Fruit fly (Drosophila melanogaster) whole organism, embryonic: Measurements from ENCODE around the gene CG9393.

Experiments
- Abd-B ChIP-seq: fragments of 200-800 bp; sonication (Bioruptor generic); optimal IDR thresholded peaks from 2 replicates; lab custom pipeline; 2018; ENCODE audit warnings: missing biosample characterization, mild to moderate bottlenecking, missing genetic modification characterization, moderate library complexity
- Atf3 ChIP-seq: fragments of 200-800 bp; sonication (Bioruptor generic); optimal IDR thresholded peaks from 3 replicates; lab custom pipeline; 2016; ENCODE audit warnings: missing biosample characterization, missing genetic modification characterization
- BEAF-32 ChIP-seq: fragments of 200-800 bp; sonication (Bioruptor generic); optimal IDR thresholded peaks from 3 replicates; lab custom pipeline; 2017; ENCODE audit warnings: missing biosample characterization, missing genetic modification characterization, mild to moderate bottlenecking, moderate library complexity, missing genetic modification reagents
- Blimp-1 ChIP-seq: fragments of 200-800 bp; sonication (Bioruptor generic); optimal IDR thresholded peaks from 3 replicates; lab custom pipeline; 2018; ENCODE audit warnings: missing biosample characterization, missing genetic modification characterization, mild to moderate bottlenecking, moderate library complexity, missing genetic modification reagents
- CG11085 ChIP-seq: fragments of 200-800 bp; sonication (Bioruptor generic); IDR thresholded peaks from 2 replicates; pipeline ENCODE4 v1.3.6; 2022; ENCODE audit warnings: missing biosample characterization, missing genetic modification characterization
- CG12155 ChIP-seq: fragments of 200-800 bp; sonication (Bioruptor generic); optimal IDR thresholded peaks from 3 replicates; lab custom pipeline; 2016; ENCODE audit warnings: missing biosample characterization, missing genetic modification characterization
- CG15011 ChIP-seq: fragments of 200-800 bp; sonication (Bioruptor generic); optimal IDR thresholded peaks from 3 replicates; lab custom pipeline; 2018; ENCODE audit warnings: missing biosample characterization, mild to moderate bottlenecking, missing genetic modification characterization
- CG15514 ChIP-seq: fragments of 200-800 bp; sonication (Bioruptor generic); optimal IDR thresholded peaks from 3 replicates; lab custom pipeline; 2017; ENCODE audit warnings: missing biosample characterization, missing genetic modification characterization, mild to moderate bottlenecking, moderate library complexity, missing genetic modification reagents
- CG1603 ChIP-seq: fragments of 200-800 bp; sonication (Bioruptor generic); optimal IDR thresholded peaks from 2 replicates; lab custom pipeline; 2019; ENCODE audit warnings: missing biosample characterization, mild to moderate bottlenecking, missing genetic modification characterization, moderate library complexity
- CG17568 ChIP-seq: fragments of 200-800 bp; sonication (Bioruptor generic); optimal IDR thresholded peaks from 2 replicates; lab custom pipeline; 2018; ENCODE audit warnings: missing biosample characterization, mild to moderate bottlenecking, missing genetic modification characterization, moderate library complexity
- CG17802 ChIP-seq: fragments of 200-800 bp; sonication (Bioruptor generic); optimal IDR thresholded peaks from 2 replicates; lab custom pipeline; 2018; ENCODE audit warnings: missing biosample characterization, mild to moderate bottlenecking, missing genetic modification characterization, moderate library complexity
- CG4854 ChIP-seq: fragments of 200-800 bp; sonication (Bioruptor generic); optimal IDR thresholded peaks from 2 replicates; lab custom pipeline; 2016; ENCODE audit warnings: missing biosample characterization, missing genetic modification characterization, inconsistent platforms
- CG8281 ChIP-seq: fragments of 200-800 bp; sonication (Bioruptor generic); optimal IDR thresholded peaks from 2 replicates; lab custom pipeline; 2018; ENCODE audit warnings: missing biosample characterization, mild to moderate bottlenecking, missing genetic modification characterization, moderate library complexity
- Dfd ChIP-seq, 2 experiments: fragments of >200 bp; optimal IDR thresholded peaks; 2 replicates each; lab custom pipeline; 2017; ENCODE audit warnings: missing biosample characterization in 2 of 2, missing genetic modification characterization in 2 of 2
- Doc2 ChIP-seq: fragments of 200-800 bp; sonication (Bioruptor generic); IDR thresholded peaks from 2 replicates; pipeline ENCODE4 v1.3.6; 2022; ENCODE audit warnings: missing biosample characterization, missing genetic modification characterization
- ERR ChIP-seq: fragments of 200-800 bp; sonication (Bioruptor generic); optimal IDR thresholded peaks from 2 replicates; lab custom pipeline; 2016; ENCODE audit warnings: missing biosample characterization, missing genetic modification characterization
- Hr39 ChIP-seq: fragments of >200 bp; optimal IDR thresholded peaks from 2 replicates; lab custom pipeline; 2017
- Hr78 ChIP-seq, 2 experiments: fragments of 200-800 bp in 1 of 2; fragments of >200 bp in 1 of 2; sonication (Bioruptor generic) in 1 of 2; optimal IDR thresholded peaks; 2 replicates each; lab custom pipeline; 2017 to 2019; ENCODE audit warnings: missing biosample characterization in 2 of 2, missing genetic modification characterization in 2 of 2, mild to moderate bottlenecking in 1 of 2, moderate library complexity in 1 of 2
- MBD-R2 ChIP-seq: fragments of 200-800 bp; sonication (Bioruptor generic); IDR thresholded peaks from 2 replicates; pipeline ENCODE4 v1.3.6; 2022; ENCODE audit warnings: missing biosample characterization, missing genetic modification characterization
- Rfx ChIP-seq: fragments of 200-800 bp; sonication (Bioruptor generic); IDR thresholded peaks from 2 replicates; pipeline ENCODE4 v1.3.6; 2022; ENCODE audit warnings: missing biosample characterization, missing genetic modification characterization
- bcd ChIP-seq: fragments of 200-800 bp; sonication (Bioruptor generic); optimal IDR thresholded peaks from 2 replicates; lab custom pipeline; 2017; ENCODE audit warnings: missing biosample characterization, mild to moderate bottlenecking, missing genetic modification characterization
- br ChIP-seq: fragments of >200 bp; optimal IDR thresholded peaks from 2 replicates; lab custom pipeline; 2017
- corto ChIP-seq: fragments of 200-800 bp; sonication (Bioruptor generic); optimal IDR thresholded peaks from 2 replicates; lab custom pipeline; 2016; ENCODE audit warnings: missing biosample characterization, mild to moderate bottlenecking, missing genetic modification characterization, moderate library complexity
- croc ChIP-seq: fragments of 200-800 bp; sonication (Bioruptor generic); conservative IDR thresholded peaks from 3 replicates; pipeline ENCODE4 v1.3.6; 2022; ENCODE audit warnings: missing biosample characterization, missing genetic modification characterization
- dati ChIP-seq: fragments of 200-800 bp; sonication (Bioruptor generic); IDR thresholded peaks from 2 replicates; pipeline ENCODE4 v1.3.6; 2022; ENCODE audit warnings: missing biosample characterization, missing genetic modification characterization
- dimm ChIP-seq: fragments of 200-800 bp; sonication (Bioruptor generic); IDR thresholded peaks from 2 replicates; pipeline ENCODE4 v1.3.6; 2022; ENCODE audit warnings: missing biosample characterization, missing genetic modification characterization
- dm ChIP-seq: fragments of 200-800 bp; sonication (Bioruptor generic); optimal IDR thresholded peaks from 3 replicates; lab custom pipeline; 2016; ENCODE audit warnings: missing biosample characterization, missing genetic modification characterization
- ftz-f1 ChIP-seq: fragments of 200-800 bp; sonication (Bioruptor generic); optimal IDR thresholded peaks from 2 replicates; lab custom pipeline; 2016; ENCODE audit warnings: missing biosample characterization, missing genetic modification characterization
- grn ChIP-seq: fragments of 200-800 bp; sonication (Bioruptor generic); optimal IDR thresholded peaks from 3 replicates; lab custom pipeline; 2017; ENCODE audit warnings: missing biosample characterization, missing genetic modification characterization
- gt ChIP-seq: fragments of 200-800 bp; sonication (Bioruptor generic); IDR thresholded peaks from 2 replicates; pipeline ENCODE4 v1.3.6; 2022; ENCODE audit warnings: missing biosample characterization, missing genetic modification characterization
- knrl ChIP-seq: fragments of 200-800 bp; sonication (Bioruptor generic); IDR thresholded peaks from 3 replicates; pipeline ENCODE4 v1.3.6; 2022; ENCODE audit warnings: missing biosample characterization, missing genetic modification characterization; ENCODE audit not compliant: partially characterized antibody
- mirr ChIP-seq: fragments of 200-800 bp; sonication (Bioruptor generic); optimal IDR thresholded peaks from 3 replicates; lab custom pipeline; 2018; ENCODE audit warnings: missing biosample characterization, mild to moderate bottlenecking, missing genetic modification characterization
- nom ChIP-seq: fragments of 200-800 bp; sonication (Bioruptor generic); optimal IDR thresholded peaks from 2 replicates; lab custom pipeline; 2017; ENCODE audit warnings: missing biosample characterization, missing genetic modification characterization, mild to moderate bottlenecking, moderate library complexity, missing genetic modification reagents
- oc ChIP-seq: fragments of 200-800 bp; sonication (Bioruptor generic); optimal IDR thresholded peaks from 2 replicates; lab custom pipeline; 2018; ENCODE audit warnings: missing biosample characterization, mild to moderate bottlenecking, missing genetic modification characterization, moderate library complexity
- peb ChIP-seq: fragments of 200-800 bp; sonication (Bioruptor generic); IDR thresholded peaks from 2 replicates; pipeline ENCODE4 v1.3.6; 2022; ENCODE audit warnings: missing biosample characterization, missing genetic modification characterization
- phol ChIP-seq: fragments of 200-800 bp; sonication (Bioruptor generic); optimal IDR thresholded peaks from 3 replicates; lab custom pipeline; 2018; ENCODE audit warnings: missing biosample characterization, mild to moderate bottlenecking, missing genetic modification characterization, moderate library complexity
- pita ChIP-seq: fragments of 200-800 bp; sonication (Bioruptor generic); optimal IDR thresholded peaks from 2 replicates; lab custom pipeline; 2017; ENCODE audit warnings: missing biosample characterization, mild to moderate bottlenecking, missing genetic modification characterization
- rib ChIP-seq: fragments of 200-800 bp; sonication (Bioruptor generic); IDR thresholded peaks from 2 replicates; pipeline ENCODE4 v1.3.6; 2022; ENCODE audit warnings: missing biosample characterization, missing genetic modification characterization
- ro ChIP-seq: fragments of 200-800 bp; sonication (Bioruptor generic); IDR thresholded peaks from 2 replicates; pipeline ENCODE4 v1.3.6; 2022; ENCODE audit warnings: missing biosample characterization, missing genetic modification characterization
- row ChIP-seq: fragments of 200-800 bp; sonication (Bioruptor generic); IDR thresholded peaks from 3 replicates; pipeline ENCODE4 v1.3.6; 2022; ENCODE audit warnings: missing biosample characterization, missing genetic modification characterization
- sens-2 ChIP-seq: fragments of 200-800 bp; sonication (Bioruptor generic); IDR thresholded peaks from 2 replicates; pipeline ENCODE4 v1.3.6; 2022; ENCODE audit warnings: missing biosample characterization, missing genetic modification characterization
- seq ChIP-seq: fragments of 200-800 bp; sonication (Bioruptor generic); IDR thresholded peaks from 2 replicates; pipeline ENCODE4 v1.3.6; 2022; ENCODE audit warnings: missing biosample characterization, missing genetic modification characterization
- tna ChIP-seq: fragments of 200-800 bp; sonication (Bioruptor generic); IDR thresholded peaks from 2 replicates; pipeline ENCODE4 v1.3.6; 2022; ENCODE audit warnings: missing biosample characterization, missing genetic modification characterization; ENCODE audit not compliant: partially characterized antibody
- trh ChIP-seq: fragments of 200-800 bp; sonication (Bioruptor generic); optimal IDR thresholded peaks from 2 replicates; lab custom pipeline; 2016; ENCODE audit warnings: missing biosample characterization, missing genetic modification characterization
- twi ChIP-seq: fragments of 200-800 bp; optimal IDR thresholded peaks from 2 replicates; lab custom pipeline; 2019; ENCODE audit warnings: missing biosample characterization, mild to moderate bottlenecking, missing genetic modification characterization, moderate library complexity
- wdn ChIP-seq: fragments of 200-800 bp; sonication (Bioruptor generic); IDR thresholded peaks from 2 replicates; pipeline ENCODE4 v1.3.6; 2022; ENCODE audit warnings: missing biosample characterization, missing genetic modification characterization
- wek ChIP-seq: fragments of 200-800 bp; sonication (Bioruptor generic); optimal IDR thresholded peaks from 3 replicates; lab custom pipeline; 2018; ENCODE audit warnings: missing biosample characterization, mild to moderate bottlenecking, missing genetic modification characterization, moderate library complexity
- z ChIP-seq: fragments of 200-800 bp; sonication (Bioruptor generic); IDR thresholded peaks from 3 replicates; pipeline ENCODE4 v1.3.6; 2022; ENCODE audit warnings: missing biosample characterization, missing genetic modification characterization

Gene CG9393

dm6 chr3R:9533181-9534124 lies 30.0 kb downstream of the CG9393 start (continued):
- peak; percentile 11 for TF ChIP-seq BEAF-32 (GFP tag; lab: Kevin White, UChicago)
- peak; percentile 96 for TF ChIP-seq phol
- TF ChIP-seq twi = peak; percentile 87
- TF ChIP-seq bcd (GFP tag; lab: Kevin White, UChicago) = peak; percentile 97
- TF ChIP-seq CG11085 (GFP tag; lab: Robert Waterston, UW) = peak; percentile 80
- TF ChIP-seq Dfd (GFP tag; optimal IDR thresholded peaks at IDR 0.05; lab: Kevin White, UChicago) = peak in 1 of 2 experiments; percentile 83
- TF ChIP-seq CG4854 (GFP tag; lab: Kevin White, UChicago) = peak; percentile 93
- TF ChIP-seq oc = peak; percentile 62
- peak; percentile 72 for TF ChIP-seq Doc2 (GFP tag; lab: Robert Waterston, UW)
- TF ChIP-seq dati (GFP tag; lab: Robert Waterston, UW) = peak; percentile 41; the same call in 1 of the 2 replicates
- TF ChIP-seq ro (GFP tag; lab: Robert Waterston, UW) = peak; percentile 82; the same call in 1 of the 2 replicates
- TF ChIP-seq sens-2 (GFP tag; lab: Robert Waterston, UW) = peak; percentile 33; the same call in 1 of the 2 replicates
- peak; percentile 93 for TF ChIP-seq CG12155 (GFP tag; lab: Kevin White, UChicago)
- peak; percentile 40 for TF ChIP-seq dimm (GFP tag; lab: Robert Waterston, UW)
- peak; percentile 93 for TF ChIP-seq Rfx
- peak; percentile 48; the same call in 1 of the 2 replicates for TF ChIP-seq gt (GFP tag; lab: Robert Waterston, UW)
- TF ChIP-seq rib = no peak; the same call in 1 of the 2 replicates
- no peak for TF ChIP-seq pita (GFP tag; lab: Kevin White, UChicago)
- peak; percentile 84 for TF ChIP-seq wdn (GFP tag; lab: Robert Waterston, UW)
- peak; percentile 89 for TF ChIP-seq trh (GFP tag; lab: Kevin White, UChicago)
- TF ChIP-seq ERR = peak; percentile 86
- peak; percentile 98 for TF ChIP-seq CG15011 (GFP tag; lab: Kevin White, UChicago)
- TF ChIP-seq z (GFP tag; lab: Robert Waterston, UW) = 0 out of 3 replicates have a peak, but pooled peaks have one; percentile 5
- TF ChIP-seq Blimp-1 (GFP tag; lab: Kevin White, UChicago) = peak; percentile 89
- peak in 1 of 2 experiments; percentile 94 for TF ChIP-seq Hr78 (GFP tag; optimal IDR thresholded peaks at IDR 0.05; lab: Kevin White, UChicago)
- TF ChIP-seq Hr39 (lab: Kevin White, UChicago) = no peak
- TF ChIP-seq nom = peak; percentile 87
- peak; percentile 85 for TF ChIP-seq croc (GFP tag; lab: Robert Waterston, UW)
- peak; percentile 87 for TF ChIP-seq CG17568 (GFP tag; lab: Kevin White, UChicago)
- TF ChIP-seq peb (GFP tag; lab: Robert Waterston, UW) = peak; percentile 47; the same call in 1 of the 2 replicates
- TF ChIP-seq seq (GFP tag; lab: Robert Waterston, UW) = peak; percentile 91
- TF ChIP-seq wek (GFP tag; lab: Kevin White, UChicago) = peak; percentile 62
- peak; percentile 74 for TF ChIP-seq dm (GFP tag; lab: Kevin White, UChicago)
- peak; percentile 84 for TF ChIP-seq Atf3 (GFP tag; lab: Kevin White, UChicago)
- peak; percentile 50 for TF ChIP-seq ftz-f1 (GFP tag; lab: Kevin White, UChicago)
- peak; percentile 83 for TF ChIP-seq CG8281
- peak; percentile 94 for TF ChIP-seq row (GFP tag; lab: Robert Waterston, UW)
- peak; percentile 74 for TF ChIP-seq CG17802 (tag; lab: Kevin White, UChicago)
- peak; percentile 83 for TF ChIP-seq CG15514 (GFP tag; lab: Kevin White, UChicago)
- TF ChIP-seq br (lab: Kevin White, UChicago) = no peak
- TF ChIP-seq CG1603 (tag; lab: Kevin White, UChicago) = peak; percentile 74
- no peak for TF ChIP-seq tna (GFP tag; lab: Robert Waterston, UW)
- peak; percentile 38 for TF ChIP-seq grn (GFP tag; lab: Kevin White, UChicago)
- TF ChIP-seq mirr (GFP tag; lab: Kevin White, UChicago) = peak; percentile 80
- peak; percentile 91 for TF ChIP-seq corto
- peak; percentile 73 for TF ChIP-seq MBD-R2 (GFP tag; lab: Robert Waterston, UW)
- TF ChIP-seq Abd-B (GFP tag; lab: Kevin White, UChicago) = peak; percentile 94
- TF ChIP-seq knrl = peak; percentile 55; the same call in 2 of the 3 replicates
